Worm (Caenorhabditis elegans): ENCODE measurements around the gene amt-3.

- TF ChIP-seq peb-1 (tag; optimal IDR thresholded peaks at IDR 0.05) (no peak), skn-1 (tag; optimal IDR thresholded peaks at IDR 0.05) (no peak)
Measured at ce11 chrII:8390751-8391150, 21.8 kb upstream of the amt-3 start, which contains the start of gene F49E12.10.

All from whole organism, L2 larva.